Fruit fly (Drosophila melanogaster): ENCODE results near the gene CG4842.
A peak's percentile ranks its signal among the peaks of the same experiment; 100 is the strongest.

Gene CG4842

DNA sequence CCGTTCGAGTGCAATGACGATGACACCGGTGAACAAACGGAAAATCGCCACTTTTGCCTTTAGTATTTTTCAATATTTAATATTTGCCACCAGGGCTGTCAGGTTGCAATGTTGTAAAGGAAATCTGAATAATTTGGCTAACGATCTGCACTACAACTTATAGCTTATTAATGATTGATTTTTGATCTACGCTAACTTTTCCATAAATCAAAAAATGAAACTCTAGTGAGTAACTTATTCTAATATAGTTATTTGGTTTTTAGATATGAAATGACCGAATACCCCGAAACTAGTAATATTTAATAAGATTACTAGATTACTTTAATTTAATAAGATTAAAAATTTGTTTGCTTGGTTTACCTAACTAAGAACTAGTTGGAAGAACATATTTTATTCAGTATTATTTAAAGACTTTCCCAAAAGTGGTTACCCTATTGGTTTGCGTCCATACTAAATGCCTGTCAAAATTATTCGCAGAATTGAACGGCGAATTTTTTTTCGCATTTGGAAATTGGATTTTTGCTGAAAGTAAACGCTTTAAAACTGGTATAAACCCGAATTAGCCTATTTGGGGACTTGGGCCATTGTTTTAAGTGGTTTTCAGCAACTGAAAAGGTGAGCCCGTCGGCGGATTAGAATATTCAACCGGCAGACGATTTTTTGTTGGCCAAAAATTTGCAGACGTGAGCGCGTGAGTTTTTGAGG is 17.8 kb downstream of the CG4842 start, which contains the start of the genes Agpat3 and RAF2 (continued):
- TF ChIP-seq Six4 (GFP tag; optimal IDR thresholded peaks at IDR 0.05) (peak; percentile 21), HLH3B (GFP tag; IDR thresholded peaks at IDR 0.05) (peak; percentile 31; the same call in 1 of the 2 replicates), CG3995 (GFP tag; optimal IDR thresholded peaks at IDR 0.05) (no peak), BEAF-32 (GFP tag; optimal IDR thresholded peaks at IDR 0.05) (peak; percentile 37), grau (tag; optimal IDR thresholded peaks at IDR 0.05) (peak; percentile 54), phol (tag; optimal IDR thresholded peaks at IDR 0.05) (peak; percentile 60), CG9797 (GFP tag; optimal IDR thresholded peaks at IDR 0.05) (peak; percentile 72), Sry-δ (GFP tag; optimal IDR thresholded peaks at IDR 0.05) (peak; percentile 12), dmrt11E (tag; optimal IDR thresholded peaks at IDR 0.05) (peak; percentile 39), NfI (GFP tag; optimal IDR thresholded peaks at IDR 0.05) (peak; percentile 43), Nf-YC (tag; optimal IDR thresholded peaks at IDR 0.05) (peak; percentile 13), CoRest (tag; optimal IDR thresholded peaks at IDR 0.05) (peak; percentile 75), CG2678 (tag; optimal IDR thresholded peaks at IDR 0.05) (peak; percentile 50), Oli (tag; optimal IDR thresholded peaks at IDR 0.05) (peak; percentile 33), CHES-1-like (GFP tag; optimal IDR thresholded peaks at IDR 0.05) (peak; percentile 20), CG17328 (GFP tag; IDR thresholded peaks at IDR 0.05) (peak; percentile 46), CG7928 (GFP tag; optimal IDR thresholded peaks at IDR 0.05) (peak; percentile 17), slbo (GFP tag; IDR thresholded peaks at IDR 0.05) (peak; percentile 77), CG18476 (GFP tag; optimal IDR thresholded peaks at IDR 0.05) (peak; percentile 14), Xrp1 (GFP tag; IDR thresholded peaks at IDR 0.05) (0 out of 2 replicates have a peak, but pooled peaks have one; percentile 28), CG14710 (tag; optimal IDR thresholded peaks at IDR 0.05) (peak; percentile 76), CG7357 (GFP tag; IDR thresholded peaks at IDR 0.05) (peak; percentile 68; the same call in 2 of the 3 replicates), bab2 (GFP tag; optimal IDR thresholded peaks at IDR 0.05) (peak; percentile 40), pzg (GFP tag; optimal IDR thresholded peaks at IDR 0.05) (peak; percentile 44), zfh2 (GFP tag; optimal IDR thresholded peaks at IDR 0.05) (peak; percentile 9), CG16779 (GFP tag; IDR thresholded peaks at IDR 0.05) (no peak), slp2 (GFP tag; optimal IDR thresholded peaks at IDR 0.05) (peak; percentile 10), al (GFP tag; IDR thresholded peaks at IDR 0.05) (peak; percentile 42), Nf-YA (GFP tag; IDR thresholded peaks at IDR 0.05) (no peak), CG10321 (GFP tag; IDR thresholded peaks at IDR 0.05) (no peak), CG30403 (GFP tag; optimal IDR thresholded peaks at IDR 0.05) (peak; percentile 66), B-H2 (GFP tag; optimal IDR thresholded peaks at IDR 0.05) (no peak), CG18262 (tag; optimal IDR thresholded peaks at IDR 0.05) (peak; percentile 50), CG17829 (tag; optimal IDR thresholded peaks at IDR 0.05) (peak; percentile 46), maf-S (GFP tag; optimal IDR thresholded peaks at IDR 0.05) (no peak), lov (optimal IDR thresholded peaks at IDR 0.05) (no peak), lov (GFP tag; IDR thresholded peaks at IDR 0.05) (no peak), so (GFP tag; IDR thresholded peaks at IDR 0.05) (no peak), ems (GFP tag; optimal IDR thresholded peaks at IDR 0.05) (no peak), fru (optimal IDR thresholded peaks at IDR 0.05) (no peak), Hr3 (GFP tag; optimal IDR thresholded peaks at IDR 0.05) (peak; percentile 67), mam (GFP tag; optimal IDR thresholded peaks at IDR 0.05) (peak; percentile 42), dpn (GFP tag; optimal IDR thresholded peaks at IDR 0.05) (peak in 1 of 2 experiments; percentile 43), CG12391 (tag; optimal IDR thresholded peaks at IDR 0.05) (peak; percentile 73), sim (GFP tag; IDR thresholded peaks at IDR 0.05) (no peak), Sry-β (GFP tag; optimal IDR thresholded peaks at IDR 0.05) (no peak), CG11398 (GFP tag; optimal IDR thresholded peaks at IDR 0.05) (no peak), vnd (GFP tag; IDR thresholded peaks at IDR 0.05; ENCODE audit: partially characterized antibody) (no peak), prd (optimal IDR thresholded peaks at IDR 0.05) (no peak), prd (GFP tag; IDR thresholded peaks at IDR 0.05) (peak; percentile 67; the same call in 2 of the 3 replicates), esg (GFP tag; conservative IDR thresholded peaks at IDR 0.05) (peak; percentile 57)

Measured in whole organism, embryonic.